Worm (Caenorhabditis elegans): ENCODE results near the gene ZK930.4.
A peak's percentile ranks its signal among the peaks of the same experiment; 100 is the strongest.

ZK930.4 gene

ce11 chrII:11874674-11875198 is 31.6 kb upstream of the ZK930.4 start, which contains the start of the genes npp-3 and top-2 (continued):
- TF ChIP-seq flh-1 (GFP tag; optimal IDR thresholded peaks at IDR 0.05) (no peak), ztf-11 (tag; optimal IDR thresholded peaks at IDR 0.05) (no peak), pha-4 (tag; optimal IDR thresholded peaks at IDR 0.05) (peak; percentile 88), ceh-39 (tag; optimal IDR thresholded peaks at IDR 0.05) (peak; percentile 94), drap-1 (GFP tag; optimal IDR thresholded peaks at IDR 0.05) (peak; percentile 68), tbx-8 (GFP tag; optimal IDR thresholded peaks at IDR 0.05) (no peak), ceh-43 (GFP tag; optimal IDR thresholded peaks at IDR 0.05) (no peak), ces-1 (GFP tag; optimal IDR thresholded peaks at IDR 0.05) (peak; percentile 79)

- TF ChIP-seq nhr-2 (tag; optimal IDR thresholded peaks at IDR 0.05): no peak
- no peak for TF ChIP-seq ztf-11 (tag; optimal IDR thresholded peaks at IDR 0.05)
- no peak for TF ChIP-seq bed-3 (GFP tag; optimal IDR thresholded peaks at IDR 0.05)
- TF ChIP-seq nhr-76 (tag; optimal IDR thresholded peaks at IDR 0.05): no peak
- no peak for TF ChIP-seq unc-39 (tag; optimal IDR thresholded peaks at IDR 0.05)
- no peak for TF ChIP-seq mls-2 (tag; optimal IDR thresholded peaks at IDR 0.05)
- TF ChIP-seq ceh-83 (GFP tag; optimal IDR thresholded peaks at IDR 0.05): no peak
- TF ChIP-seq sem-2 (GFP tag; optimal IDR thresholded peaks at IDR 0.05): no peak
- no peak for TF ChIP-seq tbx-8 (GFP tag; optimal IDR thresholded peaks at IDR 0.05)
- TF ChIP-seq lin-32 (GFP tag; optimal IDR thresholded peaks at IDR 0.05): no peak
- TF ChIP-seq drap-1 (GFP tag; optimal IDR thresholded peaks at IDR 0.05): no peak
- TF ChIP-seq unc-120 (tag; optimal IDR thresholded peaks at IDR 0.05; ENCODE audit: poor library complexity, severe bottlenecking): no peak
Observed at ce11 chrII:11879784-11880183, 26.5 kb upstream of the ZK930.4 start.

- no peak for TF ChIP-seq tbx-8 (GFP tag; optimal IDR thresholded peaks at IDR 0.05)
- peak; percentile 16 for TF ChIP-seq ham-2 (GFP tag; optimal IDR thresholded peaks at IDR 0.05)
- peak; percentile 29 for TF ChIP-seq M03D4.4 (tag; optimal IDR thresholded peaks at IDR 0.05)
- peak; percentile 67 for TF ChIP-seq blmp-1 (tag; optimal IDR thresholded peaks at IDR 0.05)
- TF ChIP-seq ceh-39 (tag; optimal IDR thresholded peaks at IDR 0.05): peak; percentile 15
- no peak for TF ChIP-seq ceh-43 (GFP tag; optimal IDR thresholded peaks at IDR 0.05)
- peak; percentile 81 for TF ChIP-seq nhr-2 (tag; optimal IDR thresholded peaks at IDR 0.05)
- TF ChIP-seq drap-1 (GFP tag; optimal IDR thresholded peaks at IDR 0.05): no peak
Observed at ce11 chrII:11880456-11881353, 25.6 kb upstream of the ZK930.4 start.

DNA sequence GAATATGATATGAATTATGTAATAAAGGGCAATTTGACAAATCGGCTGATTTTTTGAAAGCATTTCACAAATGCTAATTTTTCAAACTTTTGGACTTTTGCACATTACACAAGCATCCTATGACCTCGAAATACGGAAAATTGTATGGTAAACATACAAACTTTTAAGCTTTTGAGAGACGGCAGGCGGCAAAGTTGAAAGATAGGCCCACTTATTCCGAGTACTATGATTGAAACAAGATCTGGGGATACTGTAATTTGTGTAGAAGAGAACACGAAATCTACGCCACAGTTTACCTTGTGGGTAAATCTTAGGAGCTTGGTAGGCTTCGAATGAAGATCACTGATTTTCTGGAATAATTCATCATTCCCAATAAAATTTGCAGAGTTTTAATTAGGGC is 22.7 kb upstream of the ZK930.4 start, which contains the start of gene ZK930.6:
ZK930.6 (plus strand) TSS at position 301 of the 400 bp plus-strand sequence.
- TF ChIP-seq ztf-11 (tag; optimal IDR thresholded peaks at IDR 0.05) (no peak), snpc-4 (tag; optimal IDR thresholded peaks at IDR 0.05) (no peak), nhr-28 (tag; optimal IDR thresholded peaks at IDR 0.05) (no peak), M03D4.4 (tag; optimal IDR thresholded peaks at IDR 0.05) (no peak)

DNA sequence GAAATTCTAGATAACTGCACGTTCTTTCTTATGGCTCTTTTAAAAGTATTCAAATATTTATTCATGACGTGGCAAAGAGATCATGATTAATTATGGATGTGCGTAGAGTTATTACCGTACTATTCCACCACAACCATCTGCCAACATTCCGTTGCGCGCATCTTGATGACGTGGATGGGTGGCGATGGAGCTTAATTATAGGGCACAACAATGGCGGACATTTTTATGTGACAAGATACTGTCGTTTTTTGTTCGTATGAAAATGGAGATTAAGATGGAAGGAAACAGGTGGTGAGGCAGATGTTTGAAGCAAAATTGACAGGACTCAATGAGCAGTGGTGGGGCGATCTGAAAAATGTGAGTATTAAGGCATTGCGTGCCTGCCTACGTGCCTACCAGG is 18.6 kb upstream of the ZK930.4 start:
- TF ChIP-seq tbx-8 (GFP tag; optimal IDR thresholded peaks at IDR 0.05): no peak
- TF ChIP-seq lin-32 (GFP tag; optimal IDR thresholded peaks at IDR 0.05): peak; percentile 98
- TF ChIP-seq zip-8 (tag; optimal IDR thresholded peaks at IDR 0.05): peak; percentile 40
- TF ChIP-seq nhr-12 (tag; optimal IDR thresholded peaks at IDR 0.05): peak; percentile 14
- TF ChIP-seq nhr-76 (tag; optimal IDR thresholded peaks at IDR 0.05): no peak
- peak; percentile 6 for TF ChIP-seq mep-1 (tag; optimal IDR thresholded peaks at IDR 0.05)
- TF ChIP-seq hlh-1 (tag; optimal IDR thresholded peaks at IDR 0.05): no peak
- peak; percentile 31 for TF ChIP-seq lsy-2 (tag; optimal IDR thresholded peaks at IDR 0.05)
- TF ChIP-seq sptf-1 (tag; optimal IDR thresholded peaks at IDR 0.05): peak; percentile 20
- TF ChIP-seq unc-62 (GFP tag; optimal IDR thresholded peaks at IDR 0.05): peak; percentile 69
- TF ChIP-seq elt-3 (tag; optimal IDR thresholded peaks at IDR 0.05): no peak
- TF ChIP-seq nhr-237 (tag; optimal IDR thresholded peaks at IDR 0.05): no peak
- peak; percentile 50 for TF ChIP-seq nhr-2 (tag; optimal IDR thresholded peaks at IDR 0.05)
- TF ChIP-seq cnd-1 (tag; optimal IDR thresholded peaks at IDR 0.05): peak; percentile 88
- TF ChIP-seq lin-13 (tag; optimal IDR thresholded peaks at IDR 0.05): no peak

Data from whole organism, mixed stage, embryonic.